Fruit fly (Drosophila melanogaster): ENCODE results near the gene Prosalpha4T1.

DNA sequence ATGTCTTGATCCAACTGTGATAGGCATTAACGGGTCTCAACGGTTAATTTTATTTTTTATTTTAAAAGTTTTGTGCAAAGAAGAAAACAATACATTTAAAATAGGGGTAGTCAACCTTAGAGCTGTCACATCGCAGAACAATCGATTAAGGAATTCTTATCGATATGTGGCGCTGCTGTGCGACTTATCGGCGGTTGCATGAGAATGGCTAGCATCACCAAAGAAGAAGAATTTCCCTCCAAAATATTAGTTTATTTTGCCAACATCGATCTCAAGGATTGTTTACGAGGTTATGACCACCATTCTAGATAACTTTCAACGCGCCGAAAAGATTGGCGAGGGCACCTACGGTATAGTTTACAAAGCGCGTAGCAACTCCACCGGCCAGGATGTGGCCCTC lies 13.5 kb downstream of the Prosalpha4T1 start, which contains the start of gene Cdk2:
- TF ChIP-seq eg (GFP tag; IDR thresholded peaks at IDR 0.05) (0 out of 3 replicates have a peak, but pooled peaks have one; percentile 8), cyc (GFP tag; optimal IDR thresholded peaks at IDR 0.05) (no peak), CG6792 (GFP tag; optimal IDR thresholded peaks at IDR 0.05) (no peak), dac (GFP tag; optimal IDR thresholded peaks at IDR 0.05) (no peak), topi (GFP tag; optimal IDR thresholded peaks at IDR 0.05) (no peak), dsx (GFP tag; optimal IDR thresholded peaks at IDR 0.05; ENCODE audit: poor library complexity, severe bottlenecking) (peak; percentile 7), Met (GFP tag; optimal IDR thresholded peaks at IDR 0.05) (no peak), CG8632 (GFP tag; optimal IDR thresholded peaks at IDR 0.05) (no peak), CG32006 (GFP tag; optimal IDR thresholded peaks at IDR 0.05) (no peak)
